Worm (Caenorhabditis elegans) whole organism, L3 larva: ENCODE results near the gene W06G6.17.

Experiments
- aly-2 ChIP-seq: fragments of 150-350 bp; optimal IDR thresholded peaks from 2 replicates; lab custom pipeline; 2014; ENCODE audit warnings: missing biosample characterization, missing genetic modification characterization
- ama-1 ChIP-seq: fragments of 150-350 bp; optimal IDR thresholded peaks from 2 replicates; lab custom pipeline; 2018
- ceh-82 ChIP-seq: fragments of 150-350 bp; optimal IDR thresholded peaks from 2 replicates; lab custom pipeline; 2014; ENCODE audit warnings: missing biosample characterization, missing genetic modification characterization
- egl-27 ChIP-seq: sonication (generic microtip); optimal IDR thresholded peaks from 4 replicates; lab custom pipeline; 2017; ENCODE audit warnings: missing biosample characterization, missing genetic modification reagents, missing genetic modification characterization
- elt-1 ChIP-seq: fragments of 150-350 bp; optimal IDR thresholded peaks from 2 replicates; lab custom pipeline; 2014; ENCODE audit warnings: missing biosample characterization, missing genetic modification characterization
- nhr-12 ChIP-seq: fragments of 150-350 bp; optimal IDR thresholded peaks from 2 replicates; lab custom pipeline; 2014; ENCODE audit warnings: missing biosample characterization, missing genetic modification characterization
- nhr-237 ChIP-seq: fragments of 150-350 bp; optimal IDR thresholded peaks from 2 replicates; lab custom pipeline; 2014; ENCODE audit warnings: missing biosample characterization, missing genetic modification characterization
- snpc-4 ChIP-seq: fragments of 150-350 bp; optimal IDR thresholded peaks from 2 replicates; lab custom pipeline; 2014; ENCODE audit warnings: missing biosample characterization, missing genetic modification characterization

DNA sequence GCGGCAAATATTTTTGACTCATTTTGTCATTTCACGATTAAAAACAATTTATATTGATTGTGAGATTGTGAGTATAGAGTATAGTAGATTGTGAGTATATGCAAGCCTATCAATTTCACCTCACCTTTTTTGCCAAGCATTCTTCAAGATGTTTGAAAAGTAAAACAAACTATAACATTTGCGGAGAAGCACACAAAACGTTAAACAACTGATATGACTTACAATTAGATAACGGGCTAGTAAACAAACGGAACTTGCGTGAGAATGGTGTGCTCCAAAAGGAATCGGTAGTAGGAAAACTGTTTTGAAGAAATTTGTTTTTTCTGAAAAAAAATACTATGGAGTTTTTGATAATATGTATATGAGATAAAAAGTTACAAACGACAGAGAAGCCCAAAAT, 35.0 kb downstream of the W06G6.17 start:
- TF ChIP-seq egl-27 = no peak
- TF ChIP-seq snpc-4 (tag; lab: Kevin White, UChicago) = no peak
- no peak for TF ChIP-seq nhr-12 (tag; lab: Kevin White, UChicago)
- no peak for TF ChIP-seq aly-2
- TF ChIP-seq ceh-82 = no peak
- TF ChIP-seq elt-1 (tag; lab: Kevin White, UChicago) = no peak
- TF ChIP-seq nhr-237 (tag; lab: Kevin White, UChicago) = no peak
- no peak for TF ChIP-seq ama-1
